Fruit fly (Drosophila melanogaster) whole organism, embryonic: Measurements from ENCODE around the gene CG32079.

Source experiments
- CG10543 ChIP-seq: fragments of 200-800 bp; sonication (Bioruptor generic); optimal IDR thresholded peaks from 3 replicates; lab custom pipeline; 2017; ENCODE audit warnings: missing biosample characterization, mild to moderate bottlenecking, missing genetic modification characterization, moderate library complexity
- CG11247 ChIP-seq: fragments of 200-800 bp; sonication (Bioruptor generic); IDR thresholded peaks from 2 replicates; pipeline ENCODE4 v1.3.6; 2022; ENCODE audit warnings: missing biosample characterization, missing genetic modification characterization
- CG18619 ChIP-seq: fragments of 200-800 bp; sonication (Bioruptor generic); optimal IDR thresholded peaks from 3 replicates; lab custom pipeline; 2017; ENCODE audit warnings: missing biosample characterization, mild to moderate bottlenecking, missing genetic modification characterization
- CG2678 ChIP-seq: fragments of 200-800 bp; sonication (Bioruptor generic); optimal IDR thresholded peaks from 3 replicates; lab custom pipeline; 2019; ENCODE audit warnings: missing biosample characterization, mild to moderate bottlenecking, missing genetic modification characterization, moderate library complexity
- CG31388 ChIP-seq: fragments of 200-800 bp; sonication (Bioruptor generic); optimal IDR thresholded peaks from 2 replicates; lab custom pipeline; 2016; ENCODE audit warnings: missing biosample characterization, missing genetic modification characterization
- CG33557 ChIP-seq: fragments of 200-800 bp; sonication (Bioruptor generic); optimal IDR thresholded peaks from 2 replicates; lab custom pipeline; 2019; ENCODE audit warnings: missing biosample characterization, mild to moderate bottlenecking, missing genetic modification characterization, moderate library complexity
- CG3838 ChIP-seq: fragments of 200-800 bp; sonication (Bioruptor generic); optimal IDR thresholded peaks from 3 replicates; lab custom pipeline; 2016; ENCODE audit warnings: missing biosample characterization, missing genetic modification characterization
- CG4360 ChIP-seq: fragments of 200-800 bp; sonication (Bioruptor generic); IDR thresholded peaks from 2 replicates; pipeline ENCODE4 v1.3.6; 2022; ENCODE audit warnings: missing biosample characterization, missing genetic modification characterization
- CG5245 ChIP-seq: fragments of 200-800 bp; sonication (Bioruptor generic); optimal IDR thresholded peaks from 3 replicates; lab custom pipeline; 2016; ENCODE audit warnings: missing biosample characterization, missing genetic modification characterization
- CG6791 ChIP-seq: fragments of 200-800 bp; sonication (Bioruptor generic); IDR thresholded peaks from 3 replicates; pipeline ENCODE4 v1.3.6; 2022; ENCODE audit warnings: missing biosample characterization, missing genetic modification characterization; ENCODE audit not compliant: partially characterized antibody
- CG7357 ChIP-seq: fragments of 200-800 bp; sonication (Bioruptor generic); IDR thresholded peaks from 3 replicates; pipeline ENCODE4 v1.3.6; 2022; ENCODE audit warnings: missing biosample characterization, missing genetic modification characterization
- CG7987 ChIP-seq: fragments of 200-800 bp; sonication (Bioruptor generic); optimal IDR thresholded peaks from 2 replicates; lab custom pipeline; 2018; ENCODE audit warnings: missing biosample characterization, mild to moderate bottlenecking, missing genetic modification characterization, moderate library complexity
- CG9932 ChIP-seq: fragments of 200-800 bp; sonication (Bioruptor generic); IDR thresholded peaks from 2 replicates; pipeline ENCODE4 v1.3.6; 2022; ENCODE audit warnings: missing biosample characterization, missing genetic modification characterization
- Dbx ChIP-seq: fragments of 200-800 bp; sonication (Bioruptor generic); IDR thresholded peaks from 3 replicates; pipeline ENCODE4 v1.3.6; 2022; ENCODE audit warnings: missing biosample characterization, missing genetic modification characterization
- E2f2 ChIP-seq: fragments of 200-800 bp; sonication (Bioruptor generic); IDR thresholded peaks from 2 replicates; pipeline ENCODE4 v1.3.6; 2022; ENCODE audit warnings: missing biosample characterization, missing genetic modification characterization
- Elba2 ChIP-seq: fragments of 200-800 bp; sonication (Bioruptor generic); optimal IDR thresholded peaks from 3 replicates; lab custom pipeline; 2016; ENCODE audit warnings: missing biosample characterization, missing genetic modification characterization
- Fer3 ChIP-seq: fragments of 200-800 bp; sonication (Bioruptor generic); optimal IDR thresholded peaks from 2 replicates; lab custom pipeline; 2018; ENCODE audit warnings: missing biosample characterization, mild to moderate bottlenecking, missing genetic modification characterization, moderate library complexity
- HLH3B ChIP-seq: fragments of 200-800 bp; sonication (Bioruptor generic); IDR thresholded peaks from 2 replicates; pipeline ENCODE4 v1.3.6; 2022; ENCODE audit warnings: missing biosample characterization, missing genetic modification characterization
- Hand ChIP-seq: fragments of 200-800 bp; sonication (Bioruptor generic); optimal IDR thresholded peaks from 2 replicates; lab custom pipeline; 2017; ENCODE audit warnings: mild to moderate bottlenecking, missing biosample characterization, missing genetic modification reagents, missing genetic modification characterization
- HmgZ ChIP-seq: fragments of 200-800 bp; sonication (Bioruptor generic); optimal IDR thresholded peaks from 2 replicates; lab custom pipeline; 2018; ENCODE audit warnings: missing biosample characterization, mild to moderate bottlenecking, missing genetic modification characterization
- Hr3 ChIP-seq: fragments of 200-800 bp; sonication (Bioruptor generic); optimal IDR thresholded peaks from 3 replicates; lab custom pipeline; 2016; ENCODE audit warnings: missing biosample characterization, missing genetic modification characterization
- Hr39 ChIP-seq: fragments of >200 bp; optimal IDR thresholded peaks from 2 replicates; lab custom pipeline; 2017
- Mrtf ChIP-seq: fragments of 200-800 bp; sonication (Bioruptor generic); IDR thresholded peaks from 3 replicates; pipeline ENCODE4 v1.3.6; 2022; ENCODE audit warnings: missing biosample characterization, missing genetic modification characterization
- NFAT ChIP-seq: fragments of 200-800 bp; sonication (Bioruptor generic); IDR thresholded peaks from 2 replicates; pipeline ENCODE4 v1.3.6; 2022; ENCODE audit warnings: missing biosample characterization, missing genetic modification characterization
- NK7.1 ChIP-seq: fragments of 200-800 bp; sonication (Bioruptor generic); optimal IDR thresholded peaks from 3 replicates; lab custom pipeline; 2016; ENCODE audit warnings: missing biosample characterization, missing genetic modification characterization
- Neu2 ChIP-seq: fragments of 200-800 bp; sonication (Bioruptor generic); optimal IDR thresholded peaks from 3 replicates; lab custom pipeline; 2016; ENCODE audit warnings: missing biosample characterization, missing genetic modification characterization, borderline replicate concordance
- Nf-YC ChIP-seq: fragments of 200-800 bp; optimal IDR thresholded peaks from 3 replicates; lab custom pipeline; 2019; ENCODE audit warnings: missing biosample characterization, mild to moderate bottlenecking, missing genetic modification characterization, moderate library complexity
- NfI ChIP-seq: fragments of 200-800 bp; sonication (Bioruptor generic); optimal IDR thresholded peaks from 3 replicates; lab custom pipeline; 2018; ENCODE audit warnings: missing biosample characterization, mild to moderate bottlenecking, missing genetic modification characterization, moderate library complexity
- Scr ChIP-seq: fragments of 200-800 bp; sonication (Bioruptor generic); IDR thresholded peaks from 2 replicates; pipeline ENCODE4 v1.3.6; 2022; ENCODE audit warnings: missing biosample characterization, missing genetic modification characterization; ENCODE audit not compliant: partially characterized antibody
- Sin3A ChIP-seq: fragments of >200 bp; optimal IDR thresholded peaks from 2 replicates; lab custom pipeline; 2018
- Sry-β ChIP-seq: fragments of 200-800 bp; sonication (Bioruptor generic); optimal IDR thresholded peaks from 2 replicates; lab custom pipeline; 2018; ENCODE audit warnings: missing biosample characterization, mild to moderate bottlenecking, missing genetic modification characterization, moderate library complexity
- Tbp ChIP-seq: fragments of >200 bp; optimal IDR thresholded peaks from 2 replicates; lab custom pipeline; 2018; ENCODE audit warnings: missing biosample characterization, missing genetic modification characterization
- Xrp1 ChIP-seq: fragments of 200-800 bp; sonication (Bioruptor generic); IDR thresholded peaks from 2 replicates; pipeline ENCODE4 v1.3.6; 2022; ENCODE audit warnings: missing biosample characterization, missing genetic modification characterization
- aop ChIP-seq: fragments of 200-800 bp; sonication (Bioruptor generic); IDR thresholded peaks from 2 replicates; pipeline ENCODE4 v1.3.6; 2022; ENCODE audit warnings: missing biosample characterization, missing genetic modification characterization
- ato ChIP-seq: fragments of 200-800 bp; sonication (Bioruptor generic); IDR thresholded peaks from 2 replicates; pipeline ENCODE4 v1.3.6; 2022; ENCODE audit warnings: missing biosample characterization, missing genetic modification characterization; ENCODE audit not compliant: partially characterized antibody
- chn ChIP-seq: fragments of 200-800 bp; sonication (Bioruptor generic); optimal IDR thresholded peaks from 2 replicates; lab custom pipeline; 2016; ENCODE audit warnings: missing biosample characterization, missing genetic modification characterization
- crol ChIP-seq: fragments of 200-800 bp; sonication (Bioruptor generic); IDR thresholded peaks from 2 replicates; pipeline ENCODE4 v1.3.6; 2022; ENCODE audit warnings: missing biosample characterization, missing genetic modification characterization
- da ChIP-seq: fragments of 200-800 bp; sonication (Bioruptor generic); optimal IDR thresholded peaks from 2 replicates; lab custom pipeline; 2016; ENCODE audit warnings: missing biosample characterization, missing genetic modification characterization
- dysf ChIP-seq: fragments of 200-800 bp; sonication (Bioruptor generic); IDR thresholded peaks from 3 replicates; pipeline ENCODE4 v1.3.6; 2022; ENCODE audit warnings: missing biosample characterization, missing genetic modification characterization
- ems ChIP-seq: fragments of 200-800 bp; sonication (Bioruptor generic); optimal IDR thresholded peaks from 3 replicates; lab custom pipeline; 2016; ENCODE audit warnings: missing biosample characterization, missing genetic modification characterization
- esg ChIP-seq: fragments of 200-800 bp; sonication (Bioruptor generic); conservative IDR thresholded peaks from 2 replicates; pipeline ENCODE4 v1.3.6; 2022; ENCODE audit warnings: missing biosample characterization, missing genetic modification characterization
- fd102C ChIP-seq: fragments of 200-800 bp; sonication (Bioruptor generic); optimal IDR thresholded peaks from 2 replicates; lab custom pipeline; 2018; ENCODE audit warnings: missing biosample characterization, mild to moderate bottlenecking, missing genetic modification characterization, moderate library complexity
- gsb ChIP-seq: fragments of 200-800 bp; sonication (Bioruptor generic); IDR thresholded peaks from 2 replicates; pipeline ENCODE4 v1.3.6; 2022; ENCODE audit warnings: missing biosample characterization, missing genetic modification characterization
- gsb-n ChIP-seq: fragments of 200-800 bp; sonication (Bioruptor generic); optimal IDR thresholded peaks from 3 replicates; lab custom pipeline; 2018; ENCODE audit warnings: missing biosample characterization, mild to moderate bottlenecking, missing genetic modification characterization
- her ChIP-seq: fragments of 200-800 bp; sonication (Bioruptor generic); optimal IDR thresholded peaks from 2 replicates; lab custom pipeline; 2016; ENCODE audit warnings: missing biosample characterization, missing genetic modification characterization
- peb ChIP-seq: fragments of 200-800 bp; sonication (Bioruptor generic); IDR thresholded peaks from 2 replicates; pipeline ENCODE4 v1.3.6; 2022; ENCODE audit warnings: missing biosample characterization, missing genetic modification characterization
- pros ChIP-seq: fragments of 200-800 bp; sonication (Bioruptor generic); optimal IDR thresholded peaks from 3 replicates; lab custom pipeline; 2019; ENCODE audit warnings: missing biosample characterization, mild to moderate bottlenecking, missing genetic modification characterization, moderate library complexity
- salm ChIP-seq: fragments of 200-800 bp; sonication (Bioruptor generic); optimal IDR thresholded peaks from 2 replicates; lab custom pipeline; 2018; ENCODE audit warnings: missing biosample characterization, mild to moderate bottlenecking, missing genetic modification characterization
- seq ChIP-seq: fragments of 200-800 bp; sonication (Bioruptor generic); IDR thresholded peaks from 2 replicates; pipeline ENCODE4 v1.3.6; 2022; ENCODE audit warnings: missing biosample characterization, missing genetic modification characterization
- stwl ChIP-seq: fragments of 200-800 bp; sonication (Bioruptor generic); optimal IDR thresholded peaks from 3 replicates; lab custom pipeline; 2018; ENCODE audit warnings: missing biosample characterization, mild to moderate bottlenecking, missing genetic modification characterization, moderate library complexity
- ttk ChIP-seq: fragments of 200-800 bp; sonication (Bioruptor generic); IDR thresholded peaks from 2 replicates; pipeline ENCODE4 v2.1.2; 2022; ENCODE audit warnings: missing biosample characterization, missing genetic modification characterization
- unc-4 ChIP-seq: fragments of 200-800 bp; sonication (Bioruptor generic); IDR thresholded peaks from 2 replicates; pipeline ENCODE4 v1.3.6; 2022; ENCODE audit warnings: missing biosample characterization, missing genetic modification characterization; ENCODE audit not compliant: partially characterized antibody

The CG32079 gene

DNA sequence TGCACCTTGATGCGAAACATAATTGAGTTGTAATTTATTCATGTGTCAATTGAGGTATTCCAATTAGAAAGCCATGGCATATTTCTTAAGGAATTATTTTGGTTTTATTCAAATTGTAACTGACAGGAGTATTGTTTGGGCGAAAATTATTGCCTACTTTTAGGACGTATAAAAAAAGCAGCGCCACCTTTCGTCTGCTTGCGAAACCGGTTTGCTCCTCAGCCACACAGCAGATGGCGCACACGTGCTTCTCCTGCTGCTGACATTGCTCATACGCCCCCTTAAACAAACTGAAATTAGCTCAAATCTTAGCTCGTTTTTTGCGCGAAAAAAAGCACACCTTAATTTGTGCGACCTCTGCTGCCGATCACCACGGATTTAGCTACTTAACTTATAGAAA is 22.5 kb downstream of the CG32079 start (continued):
- TF ChIP-seq seq (0 out of 2 replicates have a peak, but pooled peaks have one; percentile 52), CG31388 (peak; percentile 35), NfI (GFP tag; lab: Kevin White, UChicago) (peak; percentile 79), Scr (GFP tag; lab: Robert Waterston, UW) (no peak), salm (tag; lab: Kevin White, UChicago) (no peak), CG11247 (GFP tag; lab: Robert Waterston, UW) (peak; percentile 90), CG5245 (GFP tag; lab: Kevin White, UChicago) (peak; percentile 82), CG3838 (GFP tag; lab: Kevin White, UChicago) (peak; percentile 12), Sin3A (no peak), Tbp (no peak), ems (GFP tag; lab: Kevin White, UChicago) (peak; percentile 50), gsb-n (tag; lab: Kevin White, UChicago) (peak; percentile 10), Elba2 (GFP tag; lab: Kevin White, UChicago) (peak; percentile 80), CG6791 (GFP tag; lab: Robert Waterston, UW) (0 out of 3 replicates have a peak, but pooled peaks have one; percentile 9), esg (no peak), CG7987 (GFP tag; lab: Kevin White, UChicago) (peak; percentile 85), Mrtf (peak; percentile 82), CG9932 (GFP tag; lab: Robert Waterston, UW) (peak; percentile 84), Fer3 (tag; lab: Kevin White, UChicago) (peak; percentile 64), Neu2 (no peak), da (GFP tag; lab: Kevin White, UChicago) (peak; percentile 65), HmgZ (tag; lab: Kevin White, UChicago) (peak; percentile 86), NFAT (GFP tag; lab: Robert Waterston, UW) (peak; percentile 95), stwl (tag; lab: Kevin White, UChicago) (peak; percentile 54), Sry-β (GFP tag; lab: Kevin White, UChicago) (no peak), pros (GFP tag; lab: Kevin White, UChicago) (no peak), Hr39 (lab: Kevin White, UChicago) (no peak), peb (no peak; the same call in 1 of the 2 replicates), her (GFP tag; lab: Kevin White, UChicago) (peak; percentile 81), Xrp1 (peak; percentile 73), CG4360 (GFP tag; lab: Robert Waterston, UW) (no peak; the same call in 1 of the 2 replicates), CG33557 (GFP tag; lab: Kevin White, UChicago) (peak; percentile 53), crol (no peak; the same call in 1 of the 2 replicates), CG2678 (tag; lab: Kevin White, UChicago) (peak; percentile 54), chn (GFP tag; lab: Kevin White, UChicago) (peak; percentile 57), gsb (GFP tag; lab: Robert Waterston, UW) (peak; percentile 68), Hr3 (peak; percentile 76), CG10543 (peak; percentile 64), HLH3B (GFP tag; lab: Robert Waterston, UW) (peak; percentile 74), ato (no peak), CG7357 (GFP tag; lab: Robert Waterston, UW) (peak; percentile 57; the same call in 2 of the 3 replicates), NK7.1 (GFP tag; lab: Kevin White, UChicago) (peak; percentile 53), Dbx (peak; percentile 81), fd102C (GFP tag; lab: Kevin White, UChicago) (peak; percentile 56), aop (GFP tag; lab: Robert Waterston, UW) (peak; percentile 42; the same call in 1 of the 2 replicates), unc-4 (no peak), dysf (GFP tag; lab: Robert Waterston, UW) (peak; percentile 85), CG18619 (GFP tag; lab: Kevin White, UChicago) (peak; percentile 73), E2f2 (GFP tag; lab: Robert Waterston, UW) (peak; percentile 25; the same call in 1 of the 2 replicates), ttk (peak; percentile 42; the same call in 1 of the 2 replicates), Nf-YC (peak; percentile 42), Hand (GFP tag; lab: Kevin White, UChicago) (no peak)
